Worm (Caenorhabditis elegans): ENCODE results near the gene F41B4.3.

F41B4.3 gene

DNA sequence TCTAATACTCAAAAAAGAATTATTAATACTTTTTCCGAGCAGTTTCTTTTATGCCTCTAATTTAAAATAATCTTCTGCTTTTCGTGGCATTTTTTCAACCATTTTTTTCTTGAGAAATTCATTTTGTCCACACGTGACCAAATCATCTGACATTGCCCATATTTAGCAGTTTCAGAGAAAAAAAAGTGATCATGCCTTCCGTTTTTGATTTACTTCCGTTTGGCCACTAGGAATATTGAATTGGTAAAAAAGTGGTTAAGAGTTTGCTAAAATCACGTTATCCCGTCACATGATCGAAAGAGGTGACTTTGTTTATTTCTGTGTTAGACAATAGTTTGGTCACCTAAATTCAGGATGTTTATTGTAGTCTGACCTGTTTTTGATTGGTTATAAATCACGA is 31.5 kb downstream of the F41B4.3 start:
- TF ChIP-seq nhr-129 (tag; optimal IDR thresholded peaks at IDR 0.05) = peak; percentile 43
- TF ChIP-seq nhr-237 (tag; optimal IDR thresholded peaks at IDR 0.05) = no peak
- TF ChIP-seq C34F6.9 (tag; optimal IDR thresholded peaks at IDR 0.05) = peak; percentile 38

DNA sequence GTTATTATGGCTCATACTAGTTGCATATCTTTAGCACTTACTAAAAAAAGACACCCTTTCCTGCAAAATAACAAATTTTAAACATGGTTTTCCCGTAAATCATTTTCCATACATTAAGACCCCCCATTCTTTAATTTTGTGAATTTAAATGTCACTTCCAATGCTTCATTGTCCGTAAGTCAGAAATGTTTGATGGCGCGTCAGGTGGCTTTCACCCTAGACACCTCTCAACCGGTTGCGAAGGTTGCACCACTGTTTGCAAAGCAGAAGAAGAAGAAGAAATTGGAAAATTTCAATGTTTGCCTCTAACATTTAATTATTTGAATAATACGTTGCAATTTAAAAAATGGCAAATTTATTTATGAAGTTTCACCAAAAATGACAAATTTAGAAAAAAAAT is 34.4 kb downstream of the F41B4.3 start:
- TF ChIP-seq alr-1 (tag; optimal IDR thresholded peaks at IDR 0.05) (no peak), elt-3 (tag; optimal IDR thresholded peaks at IDR 0.05) (no peak), nhr-10 (tag; optimal IDR thresholded peaks at IDR 0.05) (no peak), R02D3.7 (tag; optimal IDR thresholded peaks at IDR 0.05) (no peak), zag-1 (tag; optimal IDR thresholded peaks at IDR 0.05) (no peak), gmeb-1 (tag; optimal IDR thresholded peaks at IDR 0.05) (no peak), blmp-1 (tag; optimal IDR thresholded peaks at IDR 0.05; ENCODE audit: insufficient read depth) (no peak), unc-39 (tag; optimal IDR thresholded peaks at IDR 0.05) (no peak), nhr-23 (tag; optimal IDR thresholded peaks at IDR 0.05) (no peak), Y55F3AM.14 (GFP tag; optimal IDR thresholded peaks at IDR 0.05) (no peak), nhr-237 (tag; optimal IDR thresholded peaks at IDR 0.05) (no peak), mab-5 (tag; optimal IDR thresholded peaks at IDR 0.05) (no peak), F13H6.1 (tag; optimal IDR thresholded peaks at IDR 0.05) (no peak), lsy-2 (tag; optimal IDR thresholded peaks at IDR 0.05) (no peak), lin-11 (tag; optimal IDR thresholded peaks at IDR 0.05) (no peak), ceh-16 (tag; optimal IDR thresholded peaks at IDR 0.05) (no peak), C34F6.9 (tag; optimal IDR thresholded peaks at IDR 0.05) (no peak), nhr-11 (tag; optimal IDR thresholded peaks at IDR 0.05) (no peak), elt-1 (tag; optimal IDR thresholded peaks at IDR 0.05) (no peak), sem-4 (tag; optimal IDR thresholded peaks at IDR 0.05) (no peak)

ce11 chrX:6799776-6800175 is 36.1 kb downstream of the F41B4.3 start, which contains the start of gene M03A8.3:
Gene M03A8.3, plus strand, starts transcription at chrX:6800053.
- TF ChIP-seq dmd-4 (tag; optimal IDR thresholded peaks at IDR 0.05) (no peak), ZK546.5 (tag; optimal IDR thresholded peaks at IDR 0.05) (no peak), sma-3 (GFP tag; optimal IDR thresholded peaks at IDR 0.05) (no peak), lin-11 (tag; optimal IDR thresholded peaks at IDR 0.05) (no peak), C34F6.9 (tag; optimal IDR thresholded peaks at IDR 0.05) (no peak), ceh-16 (tag; optimal IDR thresholded peaks at IDR 0.05) (no peak), gmeb-1 (tag; optimal IDR thresholded peaks at IDR 0.05) (no peak), nhr-21 (tag; optimal IDR thresholded peaks at IDR 0.05) (no peak), ztf-11 (tag; optimal IDR thresholded peaks at IDR 0.05) (no peak), sma-9 (GFP tag; optimal IDR thresholded peaks at IDR 0.05) (no peak), sma-9 (tag; optimal IDR thresholded peaks at IDR 0.05) (no peak), nhr-6 (tag; optimal IDR thresholded peaks at IDR 0.05) (no peak)

ce11 chrX:6795843-6796521 is 39.9 kb downstream of the F41B4.3 start:
- TF ChIP-seq ceh-16 (tag; optimal IDR thresholded peaks at IDR 0.05) = peak; percentile 87
- TF ChIP-seq nhr-12 (tag; optimal IDR thresholded peaks at IDR 0.05) = no peak
- TF ChIP-seq ztf-11 (tag; optimal IDR thresholded peaks at IDR 0.05) = no peak
- no peak for TF ChIP-seq lin-13 (GFP tag; optimal IDR thresholded peaks at IDR 0.05)
- no peak for TF ChIP-seq egl-27 (tag; optimal IDR thresholded peaks at IDR 0.05)
- TF ChIP-seq nhr-129 (tag; optimal IDR thresholded peaks at IDR 0.05) = no peak
- no peak for TF ChIP-seq ztf-1 (GFP tag; conservative IDR thresholded peaks at IDR 0.05)
- TF ChIP-seq fos-1 (tag; optimal IDR thresholded peaks at IDR 0.05) = peak; percentile 44
- no peak for TF ChIP-seq Y55F3AM.14 (GFP tag; optimal IDR thresholded peaks at IDR 0.05)
- no peak for TF ChIP-seq C34F6.9 (tag; optimal IDR thresholded peaks at IDR 0.05)
- TF ChIP-seq lsy-2 (tag; optimal IDR thresholded peaks at IDR 0.05) = no peak
- no peak for TF ChIP-seq elt-3 (tag; optimal IDR thresholded peaks at IDR 0.05)
- TF ChIP-seq nhr-6 (tag; optimal IDR thresholded peaks at IDR 0.05) = no peak

DNA sequence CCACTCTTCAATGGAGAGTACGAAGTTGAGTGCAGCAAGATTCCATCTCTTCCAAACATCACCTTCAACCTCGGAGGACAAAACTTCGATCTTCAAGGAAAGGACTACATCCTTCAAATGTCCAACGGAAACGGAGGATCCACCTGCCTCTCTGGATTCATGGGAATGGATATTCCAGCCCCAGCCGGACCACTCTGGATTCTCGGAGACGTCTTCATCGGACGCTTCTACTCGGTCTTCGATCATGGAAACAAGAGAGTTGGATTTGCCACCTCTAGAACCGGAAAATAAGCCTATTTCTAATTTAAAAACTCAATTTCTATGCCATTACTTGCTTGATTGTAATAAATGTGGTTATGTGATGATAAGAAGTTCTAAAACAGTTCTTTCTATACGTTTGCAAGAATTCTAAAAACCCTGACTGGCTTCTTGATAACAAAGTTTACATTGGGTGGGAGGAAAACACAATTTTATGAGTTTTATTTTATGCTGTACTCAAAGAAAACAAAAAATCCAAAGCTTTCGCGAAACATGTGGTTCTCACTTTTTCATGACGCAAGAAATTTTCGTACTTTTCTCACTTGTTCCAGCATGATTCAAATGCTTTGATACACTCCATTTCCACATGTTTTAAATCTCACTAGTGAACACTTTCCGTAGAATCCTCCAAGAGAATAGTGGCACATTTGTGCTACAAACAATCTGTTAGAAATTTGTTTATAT is 43.5 kb downstream of the F41B4.3 start:
- peak; percentile 49 for TF ChIP-seq sma-9 (GFP tag; optimal IDR thresholded peaks at IDR 0.05)
- no peak for TF ChIP-seq sma-9 (tag; optimal IDR thresholded peaks at IDR 0.05)
- TF ChIP-seq crh-2 (tag; optimal IDR thresholded peaks at IDR 0.05) = peak; percentile 52
- peak; percentile 44 for TF ChIP-seq gmeb-1 (tag; optimal IDR thresholded peaks at IDR 0.05)
- no peak for TF ChIP-seq nhr-6 (tag; optimal IDR thresholded peaks at IDR 0.05)
- no peak for TF ChIP-seq egl-27 (tag; optimal IDR thresholded peaks at IDR 0.05)
- no peak for TF ChIP-seq ZK546.5 (tag; optimal IDR thresholded peaks at IDR 0.05)
- peak; percentile 1 for TF ChIP-seq lin-13 (GFP tag; optimal IDR thresholded peaks at IDR 0.05)
- TF ChIP-seq unc-62 (GFP tag; optimal IDR thresholded peaks at IDR 0.05) = no peak
- no peak for TF ChIP-seq blmp-1 (tag; optimal IDR thresholded peaks at IDR 0.05; ENCODE audit: insufficient read depth)
- TF ChIP-seq F13H6.1 (tag; optimal IDR thresholded peaks at IDR 0.05) = peak; percentile 3
- TF ChIP-seq fos-1 (tag; optimal IDR thresholded peaks at IDR 0.05) = peak; percentile 65
